Fruit fly (Drosophila melanogaster): ENCODE results near the gene SdhCL.
A peak's percentile ranks its signal among the peaks of the same experiment; 100 is the strongest.

The SdhCL gene

dm6 chr3R:11136877-11137276 lies 21.4 kb upstream of the SdhCL start, which contains the start of gene mAcon2:
TSS of gene mAcon2 (plus strand) at chr3R:11137177.
- TF ChIP-seq CG11617 (GFP tag; optimal IDR thresholded peaks at IDR 0.05) (no peak), ovo (GFP tag; optimal IDR thresholded peaks at IDR 0.05) (no peak), CG33017 (tag; optimal IDR thresholded peaks at IDR 0.05) (no peak), CG12768 (GFP tag; optimal IDR thresholded peaks at IDR 0.05) (no peak), bab1 (GFP tag; optimal IDR thresholded peaks at IDR 0.05) (no peak), tj (GFP tag; optimal IDR thresholded peaks at IDR 0.05) (no peak), kay (GFP tag; ENCODE audit: borderline replicate concordance) (no peak), Hr96 (GFP tag; optimal IDR thresholded peaks at IDR 0.05) (no peak), Crg-1 (GFP tag; optimal IDR thresholded peaks at IDR 0.05) (no peak), cnc (optimal IDR thresholded peaks at IDR 0.05) (no peak), toe (GFP tag; optimal IDR thresholded peaks at IDR 0.05) (no peak), CG14711 (tag; optimal IDR thresholded peaks at IDR 0.05) (no peak), pad (GFP tag; optimal IDR thresholded peaks at IDR 0.05) (no peak), Mnt (GFP tag; optimal IDR thresholded peaks at IDR 0.05) (no peak), CG7045 (GFP tag; optimal IDR thresholded peaks at IDR 0.05) (no peak), CG1620 (GFP tag; optimal IDR thresholded peaks at IDR 0.05) (no peak), CG5204 (GFP tag; optimal IDR thresholded peaks at IDR 0.05) (no peak), cic (GFP tag; optimal IDR thresholded peaks at IDR 0.05) (no peak), CG7101 (tag; optimal IDR thresholded peaks at IDR 0.05) (no peak)

- TF ChIP-seq tj (GFP tag; optimal IDR thresholded peaks at IDR 0.05) (no peak), Mnt (GFP tag; optimal IDR thresholded peaks at IDR 0.05) (peak; percentile 12), pad (GFP tag; optimal IDR thresholded peaks at IDR 0.05) (no peak), Hr96 (GFP tag; optimal IDR thresholded peaks at IDR 0.05) (peak; percentile 11), CG14711 (tag; optimal IDR thresholded peaks at IDR 0.05) (peak; percentile 44), CG5204 (GFP tag; optimal IDR thresholded peaks at IDR 0.05) (no peak), CG11617 (GFP tag; optimal IDR thresholded peaks at IDR 0.05) (no peak), ovo (GFP tag; optimal IDR thresholded peaks at IDR 0.05) (no peak), Crg-1 (GFP tag; optimal IDR thresholded peaks at IDR 0.05) (no peak), CG7045 (GFP tag; optimal IDR thresholded peaks at IDR 0.05) (no peak), cnc (optimal IDR thresholded peaks at IDR 0.05) (peak; percentile 35 to 93), CG1620 (GFP tag; optimal IDR thresholded peaks at IDR 0.05) (no peak), bab1 (GFP tag; optimal IDR thresholded peaks at IDR 0.05) (no peak), CG7101 (tag; optimal IDR thresholded peaks at IDR 0.05) (no peak), toe (GFP tag; optimal IDR thresholded peaks at IDR 0.05) (no peak), kay (GFP tag; ENCODE audit: borderline replicate concordance) (no peak), Clk (GFP tag; optimal IDR thresholded peaks at IDR 0.05) (no peak), cic (GFP tag; optimal IDR thresholded peaks at IDR 0.05) (peak; percentile 51), CG12768 (GFP tag; optimal IDR thresholded peaks at IDR 0.05) (no peak), CG33017 (tag; optimal IDR thresholded peaks at IDR 0.05) (no peak)
These were observed 12.7 kb upstream of the SdhCL start, which contains the start of gene Ugt35C1 for dm6 chr3R:11128116-11128626. TSS of gene Ugt35C1 (minus strand) at chr3R:11128328.

dm6 chr3R:11126383-11126782 lies 10.9 kb upstream of the SdhCL start:
- TF ChIP-seq kay (GFP tag; ENCODE audit: borderline replicate concordance) (peak; percentile 68), cnc (optimal IDR thresholded peaks at IDR 0.05) (no peak), ovo (GFP tag; optimal IDR thresholded peaks at IDR 0.05) (no peak), tj (GFP tag; optimal IDR thresholded peaks at IDR 0.05) (no peak), Crg-1 (GFP tag; optimal IDR thresholded peaks at IDR 0.05) (no peak), CG1620 (GFP tag; optimal IDR thresholded peaks at IDR 0.05) (no peak), Mnt (GFP tag; optimal IDR thresholded peaks at IDR 0.05) (peak; percentile 3), CG7045 (GFP tag; optimal IDR thresholded peaks at IDR 0.05) (peak; percentile 29), CG12768 (GFP tag; optimal IDR thresholded peaks at IDR 0.05) (no peak), CG5204 (GFP tag; optimal IDR thresholded peaks at IDR 0.05) (peak; percentile 39), pad (GFP tag; optimal IDR thresholded peaks at IDR 0.05) (no peak), toe (GFP tag; optimal IDR thresholded peaks at IDR 0.05) (no peak), bab1 (GFP tag; optimal IDR thresholded peaks at IDR 0.05) (no peak), CG33017 (tag; optimal IDR thresholded peaks at IDR 0.05) (peak; percentile 32), Hr96 (GFP tag; optimal IDR thresholded peaks at IDR 0.05) (no peak), CG7101 (tag; optimal IDR thresholded peaks at IDR 0.05) (peak; percentile 27), cic (GFP tag; optimal IDR thresholded peaks at IDR 0.05) (peak; percentile 68), Clk (GFP tag; optimal IDR thresholded peaks at IDR 0.05) (no peak), CG11617 (GFP tag; optimal IDR thresholded peaks at IDR 0.05) (peak; percentile 2), CG14711 (tag; optimal IDR thresholded peaks at IDR 0.05) (peak; percentile 2)

dm6 chr3R:11088120-11088519 lies 27.4 kb downstream of the SdhCL start, which contains the start of gene CG43449:
TSS of gene CG43449 (plus strand) at chr3R:11088420.
- TF ChIP-seq CG33017 (tag; optimal IDR thresholded peaks at IDR 0.05) (no peak), CG1620 (GFP tag; optimal IDR thresholded peaks at IDR 0.05) (no peak), tj (GFP tag; optimal IDR thresholded peaks at IDR 0.05) (no peak), Hr96 (GFP tag; optimal IDR thresholded peaks at IDR 0.05) (no peak), CG12768 (GFP tag; optimal IDR thresholded peaks at IDR 0.05) (no peak)

dm6 chr3R:11081701-11082100 lies 33.8 kb downstream of the SdhCL start:
- TF ChIP-seq ovo (GFP tag; optimal IDR thresholded peaks at IDR 0.05) (no peak), kay (GFP tag; ENCODE audit: borderline replicate concordance) (no peak), cic (GFP tag; optimal IDR thresholded peaks at IDR 0.05) (no peak), CG12768 (GFP tag; optimal IDR thresholded peaks at IDR 0.05) (no peak)

All from whole organism, adult.